Worm (Caenorhabditis elegans): ENCODE measurements around the gene T16G1.9.

- no peak for TF ChIP-seq flt-1 (GFP tag; IDR thresholded peaks at IDR 0.05)
- no peak for TF ChIP-seq ztf-29 (GFP tag; IDR thresholded peaks at IDR 0.05)
- no peak for TF ChIP-seq med-1 (GFP tag; optimal IDR thresholded peaks at IDR 0.05; ENCODE audit: insufficient read depth)
- no peak for TF ChIP-seq cog-1 (tag; optimal IDR thresholded peaks at IDR 0.05)
- TF ChIP-seq T22C8.4 (GFP tag; IDR thresholded peaks at IDR 0.05), result no peak
Observed at ce11 chrV:12933654-12934053, 17.0 kb downstream of the T16G1.9 start.
